Worm (Caenorhabditis elegans) whole organism, young adult: ENCODE data around the gene arcp-1.

ENCODE experiments used
- B0035.1 ChIP-seq: sonication (generic microtip); optimal IDR thresholded peaks from 2 replicates; lab custom pipeline; 2016; ENCODE audit warnings: missing genetic modification characterization, mild to moderate bottlenecking, missing compliant biosample characterization, missing genotype, missing genetic modification reagents
- D2030.7 ChIP-seq: fragments of 200-800 bp; sonication (Bioruptor generic); IDR thresholded peaks from 2 replicates; pipeline ENCODE4 v1.3.6; 2022; ENCODE audit warnings: missing genetic modification reagents, missing genetic modification characterization, missing compliant biosample characterization
- F52B5.7 ChIP-seq: sonication (generic microtip); optimal IDR thresholded peaks from 2 replicates; lab custom pipeline; 2016; ENCODE audit warnings: mild to moderate bottlenecking, missing genetic modification characterization, missing compliant biosample characterization
- ama-1 ChIP-seq, 3 experiments: fragments of 150-350 bp in 1 of 3; sonication (generic microtip) in 2 of 3; optimal IDR thresholded peaks; 2 replicates each; lab custom pipeline; 2014 to 2018; ENCODE audit warnings: missing biosample characterization in 2 of 3, missing genetic modification characterization in 2 of 3, missing genetic modification reagents in 2 of 3
- egrh-3 ChIP-seq: fragments of 200-800 bp; sonication (Bioruptor generic); IDR thresholded peaks from 2 replicates; pipeline ENCODE4 v1.3.6; 2022; ENCODE audit warnings: missing genetic modification reagents, missing genetic modification characterization, missing compliant biosample characterization
- ets-4 ChIP-seq: fragments of 200-800 bp; sonication (Bioruptor generic); optimal IDR thresholded peaks from 2 replicates; lab custom pipeline; 2018; ENCODE audit warnings: mild to moderate bottlenecking, missing genetic modification characterization, missing compliant biosample characterization

- TF ChIP-seq ets-4 (GFP tag; lab: Kevin White, UChicago) (no peak), ama-1 (optimal IDR thresholded peaks at IDR 0.05; lab: Kevin White, UChicago) (no peak), ama-1 (GFP tag; optimal IDR thresholded peaks at IDR 0.05; lab: Kevin White, UChicago) (no peak), D2030.7 (GFP tag; lab: Robert Waterston, UW) (no peak), F52B5.7 (tag; lab: Kevin White, UChicago) (no peak), B0035.1 (tag; lab: Kevin White, UChicago) (no peak), egrh-3 (GFP tag; lab: Robert Waterston, UW) (no peak)
Measured at ce11 chrIII:3800934-3801252, 41.7 kb upstream of the arcp-1 start.
